Worm (Caenorhabditis elegans) whole organism, L1 larva: ENCODE results near the gene Y116A8C.40.

Source experiments
- C34B4.2 ChIP-seq: sonication (generic microtip); optimal IDR thresholded peaks from 2 replicates; lab custom pipeline; 2017; ENCODE audit warnings: mild to moderate bottlenecking, missing genetic modification characterization, missing compliant biosample characterization
- F16B12.6 ChIP-seq: fragments of 150-350 bp; optimal IDR thresholded peaks from 2 replicates; lab custom pipeline; 2014; ENCODE audit warnings: missing biosample characterization, missing genetic modification characterization
- Y116A8C.19 ChIP-seq: sonication (generic microtip); optimal IDR thresholded peaks from 2 replicates; lab custom pipeline; 2016; ENCODE audit warnings: missing compliant biosample characterization, missing genetic modification characterization, borderline replicate concordance
- aha-1 ChIP-seq: fragments of 150-350 bp; optimal IDR thresholded peaks from 2 replicates; lab custom pipeline; 2014; ENCODE audit warnings: missing biosample characterization, missing genetic modification characterization
- alr-1 ChIP-seq: fragments of 200-800 bp; sonication (Bioruptor generic); optimal IDR thresholded peaks from 2 replicates; lab custom pipeline; 2018; ENCODE audit warnings: borderline replicate concordance, mild to moderate bottlenecking, missing genetic modification characterization, missing compliant biosample characterization
- blmp-1 ChIP-seq: fragments of 150-350 bp; optimal IDR thresholded peaks from 2 replicates; lab custom pipeline; 2014; ENCODE audit warnings: missing biosample characterization, missing genetic modification characterization
- ceh-8 ChIP-seq: fragments of 200-800 bp; sonication (Bioruptor generic); optimal IDR thresholded peaks from 2 replicates; lab custom pipeline; 2018; ENCODE audit warnings: mild to moderate bottlenecking, missing genetic modification characterization, moderate library complexity, missing compliant biosample characterization
- ceh-88 ChIP-seq: fragments of 200-800 bp; sonication (Bioruptor generic); IDR thresholded peaks from 2 replicates; pipeline ENCODE4 v1.3.6; 2022; ENCODE audit warnings: missing genetic modification characterization, missing compliant biosample characterization
- ces-1 ChIP-seq: fragments of 150-350 bp; optimal IDR thresholded peaks from 2 replicates; lab custom pipeline; 2014; ENCODE audit warnings: missing biosample characterization, missing genetic modification reagents, missing genetic modification characterization
- efl-1 ChIP-seq, 4 experiments: fragments of 150-350 bp; optimal IDR thresholded peaks in 3 of 4; peaks in 1 of 4; 1 replicate in 1 of 4; 2 replicates in 3 of 4; lab custom pipeline; 2014; ENCODE audit warnings: missing biosample characterization in 2 of 4, missing genetic modification characterization in 2 of 4, missing genetic modification reagents in 2 of 4
- efl-3 ChIP-seq: fragments of 200-800 bp; sonication (Bioruptor generic); optimal IDR thresholded peaks from 2 replicates; lab custom pipeline; 2018; ENCODE audit warnings: mild to moderate bottlenecking, missing genetic modification characterization, missing compliant biosample characterization
- egl-13 ChIP-seq: sonication (generic microtip); optimal IDR thresholded peaks from 2 replicates; lab custom pipeline; 2016; ENCODE audit warnings: missing genotype, missing genetic modification reagents, missing genetic modification characterization, missing compliant biosample characterization
- egl-27 ChIP-seq, 2 experiments: fragments of 150-350 bp in 1 of 2; sonication (generic microtip); optimal IDR thresholded peaks; 3 replicates each; lab custom pipeline; 2017 to 2018; ENCODE audit warnings: missing biosample characterization in 2 of 2, missing genetic modification characterization in 2 of 2, missing genetic modification reagents in 2 of 2
- elt-2 ChIP-seq: sonication (generic microtip); optimal IDR thresholded peaks from 2 replicates; lab custom pipeline; 2016; ENCODE audit warnings: missing genetic modification characterization, mild to moderate bottlenecking, inconsistent platforms, missing compliant biosample characterization, missing genetic modification reagents
- fkh-10 ChIP-seq: sonication (generic microtip); optimal IDR thresholded peaks from 2 replicates; lab custom pipeline; 2017; ENCODE audit warnings: missing biosample characterization, missing genetic modification reagents, missing genetic modification characterization
- fos-1 ChIP-seq: fragments of 150-350 bp; optimal IDR thresholded peaks from 2 replicates; lab custom pipeline; 2014; ENCODE audit warnings: missing biosample characterization, missing genetic modification characterization
- grh-1 ChIP-seq: fragments of 200-800 bp; sonication (Bioruptor generic); IDR thresholded peaks from 2 replicates; pipeline ENCODE4 v1.3.6; 2022; ENCODE audit warnings: missing genetic modification reagents, missing genetic modification characterization, missing compliant biosample characterization
- hlh-4 ChIP-seq: sonication (generic microtip); optimal IDR thresholded peaks from 2 replicates; lab custom pipeline; 2016; ENCODE audit warnings: mild to moderate bottlenecking, missing genetic modification characterization, missing compliant biosample characterization
- lin-15B ChIP-seq: fragments of 150-350 bp; sonication (generic microtip); optimal IDR thresholded peaks from 3 replicates; lab custom pipeline; 2014; ENCODE audit warnings: missing biosample characterization, missing genetic modification characterization
- lin-39 ChIP-seq: fragments of 150-350 bp; optimal IDR thresholded peaks from 2 replicates; lab custom pipeline; 2014; ENCODE audit warnings: missing biosample characterization, missing genetic modification reagents, missing genetic modification characterization
- lir-3 ChIP-seq: sonication (generic microtip); optimal IDR thresholded peaks from 2 replicates; lab custom pipeline; 2016; ENCODE audit warnings: mild to moderate bottlenecking, missing genetic modification characterization, moderate library complexity, missing compliant biosample characterization; ENCODE audit not compliant: poor library complexity
- nhr-12 ChIP-seq: sonication (generic microtip); optimal IDR thresholded peaks from 2 replicates; lab custom pipeline; 2017; ENCODE audit warnings: missing biosample characterization, missing genetic modification characterization
- nhr-20 ChIP-seq: sonication (generic microtip); optimal IDR thresholded peaks from 2 replicates; lab custom pipeline; 2016; ENCODE audit warnings: mild to moderate bottlenecking, missing genetic modification characterization, missing compliant biosample characterization
- nhr-71 ChIP-seq: sonication (generic microtip); optimal IDR thresholded peaks from 2 replicates; lab custom pipeline; 2016; ENCODE audit warnings: mild to moderate bottlenecking, missing genetic modification characterization, moderate library complexity, missing compliant biosample characterization
- nhr-77 ChIP-seq: fragments of 150-350 bp; optimal IDR thresholded peaks from 2 replicates; lab custom pipeline; 2014; ENCODE audit warnings: missing biosample characterization, missing genetic modification characterization
- nhr-84 ChIP-seq: sonication (generic microtip); optimal IDR thresholded peaks from 2 replicates; lab custom pipeline; 2017; ENCODE audit warnings: missing biosample characterization, missing genetic modification characterization
- nhr-90 ChIP-seq: sonication (generic microtip); optimal IDR thresholded peaks from 2 replicates; lab custom pipeline; 2016; ENCODE audit warnings: mild to moderate bottlenecking, missing genetic modification characterization, missing compliant biosample characterization; ENCODE audit not compliant: poor library complexity
- pag-3 ChIP-seq: sonication (generic microtip); optimal IDR thresholded peaks from 2 replicates; lab custom pipeline; 2017; ENCODE audit warnings: missing genetic modification characterization, mild to moderate bottlenecking, missing compliant biosample characterization, antibody characterized with exemption, borderline replicate concordance; ENCODE audit not compliant: insufficient read depth
- pax-3 ChIP-seq: fragments of 200-800 bp; sonication (Bioruptor generic); optimal IDR thresholded peaks from 2 replicates; lab custom pipeline; 2018; ENCODE audit warnings: mild to moderate bottlenecking, missing genetic modification characterization, moderate library complexity, missing compliant biosample characterization
- sox-4 ChIP-seq: sonication (generic microtip); optimal IDR thresholded peaks from 2 replicates; lab custom pipeline; 2016; ENCODE audit warnings: missing genetic modification characterization, missing compliant biosample characterization
- sup-37 ChIP-seq: fragments of 200-800 bp; sonication (Bioruptor generic); optimal IDR thresholded peaks from 2 replicates; lab custom pipeline; 2018; ENCODE audit warnings: mild to moderate bottlenecking, missing genetic modification characterization, missing compliant biosample characterization
- tbx-2 ChIP-seq: sonication (generic microtip); optimal IDR thresholded peaks from 2 replicates; lab custom pipeline; 2016; ENCODE audit warnings: missing genetic modification characterization, missing compliant biosample characterization
- unc-130 ChIP-seq: fragments of 150-350 bp; optimal IDR thresholded peaks from 2 replicates; lab custom pipeline; 2017; ENCODE audit warnings: missing biosample characterization, missing genetic modification characterization, inconsistent platforms
- unc-62 ChIP-seq: fragments of 150-350 bp; optimal IDR thresholded peaks from 2 replicates; lab custom pipeline; 2014; ENCODE audit warnings: missing biosample characterization, missing genetic modification reagents, missing genetic modification characterization
- unc-86 ChIP-seq: sonication (generic microtip); optimal IDR thresholded peaks from 2 replicates; lab custom pipeline; 2016; ENCODE audit warnings: missing genetic modification characterization, missing compliant biosample characterization
- unc-98 ChIP-seq: fragments of 200-800 bp; sonication (Bioruptor generic); IDR thresholded peaks from 2 replicates; pipeline ENCODE4 v1.3.6; 2022; ENCODE audit warnings: missing genetic modification characterization, missing compliant biosample characterization
- xbp-1 ChIP-seq: sonication (generic microtip); optimal IDR thresholded peaks from 2 replicates; lab custom pipeline; 2016; ENCODE audit warnings: missing genetic modification characterization, missing compliant biosample characterization
- zag-1 ChIP-seq: fragments of 150-350 bp; optimal IDR thresholded peaks from 2 replicates; lab custom pipeline; 2014; ENCODE audit warnings: missing biosample characterization, missing genetic modification characterization
- ztf-4 ChIP-seq: fragments of 150-350 bp; optimal IDR thresholded peaks from 2 replicates; lab custom pipeline; 2014; ENCODE audit warnings: missing biosample characterization, missing genetic modification characterization

Y116A8C.40 gene

DNA sequence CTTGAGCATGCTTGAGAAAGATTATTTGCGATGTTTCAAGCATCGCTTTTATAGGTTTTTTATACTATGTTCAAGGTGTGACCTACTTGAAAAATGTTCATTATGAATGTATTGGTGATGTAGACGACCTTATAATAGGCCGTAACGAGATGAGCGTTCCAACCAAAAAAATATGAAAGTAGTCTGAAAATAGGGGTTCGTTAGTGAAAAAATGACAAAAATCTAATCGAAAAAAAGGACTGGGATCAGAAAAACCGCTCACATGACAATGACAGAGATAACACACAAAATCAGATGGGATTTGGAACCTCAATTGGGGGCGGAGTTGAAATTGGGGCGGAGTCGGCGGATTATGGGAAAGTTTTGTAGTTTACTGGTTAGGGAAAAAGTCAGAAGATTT lies at the start of gene Y116A8C.40:
Y116A8C.40 (minus strand) TSS at position 101 of the 400 bp plus-strand sequence.
- TF ChIP-seq nhr-84 (tag; lab: Kevin White, UChicago) (no peak), nhr-77 (tag; lab: Kevin White, UChicago) (no peak), lir-3 (no peak), unc-86 (tag; lab: Kevin White, UChicago) (no peak), nhr-12 (tag; lab: Kevin White, UChicago) (no peak), pax-3 (tag; lab: Kevin White, UChicago) (no peak), zag-1 (tag; lab: Kevin White, UChicago) (no peak), alr-1 (no peak), sox-4 (tag; lab: Kevin White, UChicago) (no peak), egl-27 (tag; optimal IDR thresholded peaks at IDR 0.05; lab: Kevin White, UChicago) (no peak), elt-2 (tag; lab: Kevin White, UChicago) (no peak), fos-1 (tag; lab: Kevin White, UChicago) (no peak), hlh-4 (no peak), egl-13 (tag; lab: Kevin White, UChicago) (no peak), unc-98 (GFP tag; lab: Robert Waterston, UW) (no peak), unc-130 (tag; lab: Kevin White, UChicago) (no peak), Y116A8C.19 (no peak), sup-37 (no peak), lin-15B (tag; lab: Kevin White, UChicago) (no peak), nhr-71 (tag; lab: Kevin White, UChicago) (no peak)

DNA sequence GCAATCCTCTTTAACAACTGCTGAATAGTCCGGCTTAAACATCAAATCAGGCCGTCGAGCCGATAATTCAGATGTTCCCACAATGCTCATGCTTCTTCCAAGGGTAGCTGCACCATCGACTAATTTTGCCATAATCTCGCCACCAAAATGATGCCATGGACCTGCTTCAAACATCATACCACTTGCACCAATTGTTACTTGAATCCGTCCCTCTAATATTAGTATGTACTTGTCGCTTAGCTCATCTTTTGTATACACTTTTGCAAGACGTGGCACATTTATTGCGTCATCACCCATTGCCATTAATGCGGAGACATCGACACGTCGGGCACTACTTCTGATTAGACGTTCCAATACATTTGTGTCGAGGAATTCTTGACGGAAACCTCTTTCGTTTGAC lies 48.9 kb upstream of the Y116A8C.40 start:
- TF ChIP-seq Y116A8C.19 (no peak), efl-1 (optimal IDR thresholded peaks at IDR 0.05; lab: Kevin White, UChicago) (no peak), efl-1 (GFP tag; optimal IDR thresholded peaks at IDR 0.05 in 1 of 2; lab: Kevin White, UChicago) (peak in 1 of 2 experiments; percentile 71)

DNA sequence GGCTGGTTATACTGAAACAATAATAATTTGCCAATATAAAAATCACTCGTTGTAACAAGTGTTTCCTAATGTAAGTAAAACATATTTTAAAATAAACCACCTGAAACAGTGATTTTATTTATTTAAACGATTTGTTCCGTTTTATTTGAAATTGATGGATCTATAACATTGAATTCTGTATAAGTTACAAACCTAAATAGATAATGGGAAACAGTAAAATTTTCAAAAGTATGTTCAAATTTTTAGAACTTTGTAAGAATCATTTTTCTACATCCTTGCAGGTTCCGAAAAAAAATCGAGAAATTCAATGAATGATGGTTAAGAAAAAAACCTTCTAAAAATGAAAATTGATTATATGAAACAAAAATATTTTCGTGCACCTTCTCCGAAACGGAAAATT lies 42.7 kb upstream of the Y116A8C.40 start:
- TF ChIP-seq F16B12.6 (no peak), tbx-2 (tag; lab: Kevin White, UChicago) (no peak), C34B4.2 (tag; lab: Kevin White, UChicago) (no peak), aha-1 (tag; lab: Kevin White, UChicago) (no peak), ztf-4 (tag; lab: Kevin White, UChicago) (no peak), fkh-10 (GFP tag; lab: Kevin White, UChicago) (no peak), fos-1 (tag; lab: Kevin White, UChicago) (no peak), ces-1 (GFP tag; lab: Kevin White, UChicago) (no peak), nhr-90 (no peak), pag-3 (tag; lab: Kevin White, UChicago) (no peak), blmp-1 (tag; lab: Kevin White, UChicago) (no peak)

DNA sequence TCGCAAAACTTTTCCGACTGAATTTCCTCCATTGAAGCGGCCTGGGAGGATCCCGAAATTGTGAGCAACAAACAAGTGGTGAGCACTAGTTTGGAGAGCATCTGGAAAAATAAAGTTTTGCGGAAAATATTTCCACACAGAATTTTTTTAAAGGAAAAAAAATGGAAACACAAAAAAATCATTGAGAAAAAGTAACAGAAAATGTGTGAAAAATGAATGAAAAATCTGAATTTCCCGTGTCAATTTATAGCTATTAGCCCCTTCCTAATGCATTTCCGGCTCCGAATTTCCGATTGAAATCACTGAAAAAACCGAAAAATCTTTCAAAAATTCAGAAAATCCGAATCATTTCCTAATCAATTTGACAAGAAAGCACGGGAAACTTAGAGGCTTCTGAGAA lies 41.0 kb upstream of the Y116A8C.40 start, which contains the start of gene flp-17:
flp-17 (minus strand) TSS at position 101 of the 400 bp plus-strand sequence.
- peak; percentile 50 for TF ChIP-seq egl-13 (tag; lab: Kevin White, UChicago)
- no peak for TF ChIP-seq alr-1

DNA sequence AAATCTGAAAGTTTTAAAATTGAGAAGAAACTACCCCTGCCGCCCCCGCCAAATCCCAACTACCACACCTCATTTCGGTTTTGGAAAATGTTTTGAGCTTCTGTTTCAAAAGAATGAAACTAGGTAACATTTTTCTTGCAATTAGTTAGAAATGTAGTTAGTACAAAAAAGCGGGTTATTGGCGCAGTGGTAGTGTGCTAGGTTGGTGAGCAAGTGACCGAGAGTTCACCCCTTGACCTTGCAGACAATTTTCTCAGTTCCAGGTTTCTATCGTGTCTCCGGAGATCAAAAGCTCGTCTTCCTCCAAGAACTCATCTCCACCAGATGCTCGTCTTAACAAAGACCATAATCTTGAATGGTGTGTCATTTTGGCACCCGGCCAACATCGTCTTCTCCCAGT lies 38.4 kb upstream of the Y116A8C.40 start:
- no peak for TF ChIP-seq lin-39 (tag; lab: Kevin White, UChicago)
- TF ChIP-seq F16B12.6: no peak
- no peak for TF ChIP-seq xbp-1 (tag; lab: Kevin White, UChicago)
- no peak for TF ChIP-seq ceh-88 (GFP tag; lab: Robert Waterston, UW)
- no peak for TF ChIP-seq ceh-8
- no peak for TF ChIP-seq nhr-20 (tag; lab: Kevin White, UChicago)
- TF ChIP-seq egl-13 (tag; lab: Kevin White, UChicago): no peak
- no peak for TF ChIP-seq grh-1 (GFP tag; lab: Robert Waterston, UW)
- no peak for TF ChIP-seq unc-62 (GFP tag; lab: Kevin White, UChicago)
- no peak for TF ChIP-seq efl-3 (GFP tag; lab: Kevin White, UChicago)
